Fruit fly (Drosophila melanogaster) whole organism, embryonic: ENCODE data around the gene CG14655.

Experiments used
- Bgb ChIP-seq: fragments of 200-800 bp; sonication (Bioruptor generic); IDR thresholded peaks from 2 replicates; pipeline ENCODE4 v1.3.6; 2022; ENCODE audit warnings: missing biosample characterization, missing genetic modification characterization; ENCODE audit not compliant: partially characterized antibody
- CG1024 ChIP-seq: fragments of 200-800 bp; sonication (Bioruptor generic); IDR thresholded peaks from 2 replicates; pipeline ENCODE4 v1.3.6; 2022; ENCODE audit warnings: missing biosample characterization, missing genetic modification characterization
- CG10979 ChIP-seq: fragments of 200-800 bp; sonication (Bioruptor generic); optimal IDR thresholded peaks from 2 replicates; lab custom pipeline; 2018; ENCODE audit warnings: missing biosample characterization, mild to moderate bottlenecking, missing genetic modification characterization, moderate library complexity
- CG11456 ChIP-seq: fragments of 200-800 bp; sonication (Bioruptor generic); IDR thresholded peaks from 3 replicates; pipeline ENCODE4 v1.3.6; 2022; ENCODE audit warnings: missing biosample characterization, missing genetic modification characterization
- CG12391 ChIP-seq: fragments of 200-800 bp; sonication (Bioruptor generic); optimal IDR thresholded peaks from 3 replicates; lab custom pipeline; 2018; ENCODE audit warnings: missing biosample characterization, mild to moderate bottlenecking, missing genetic modification characterization, moderate library complexity
- CG30431 ChIP-seq: fragments of 200-800 bp; sonication (Bioruptor generic); optimal IDR thresholded peaks from 2 replicates; lab custom pipeline; 2017; ENCODE audit warnings: missing biosample characterization, missing genetic modification characterization
- CG7357 ChIP-seq: fragments of 200-800 bp; sonication (Bioruptor generic); IDR thresholded peaks from 3 replicates; pipeline ENCODE4 v1.3.6; 2022; ENCODE audit warnings: missing biosample characterization, missing genetic modification characterization
- Dek ChIP-seq: fragments of 200-800 bp; sonication (Bioruptor generic); optimal IDR thresholded peaks from 3 replicates; lab custom pipeline; 2019; ENCODE audit warnings: missing biosample characterization, mild to moderate bottlenecking, missing genetic modification characterization, moderate library complexity
- Gug ChIP-seq: fragments of 200-800 bp; sonication (Bioruptor generic); IDR thresholded peaks from 4 replicates; pipeline ENCODE4 v1.3.6; 2022; ENCODE audit warnings: missing biosample characterization, missing genetic modification characterization
- Med ChIP-seq: fragments of 200-800 bp; sonication (Bioruptor generic); peaks from one replicate; lab custom pipeline; 2016; ENCODE audit warnings: missing biosample characterization, missing genetic modification characterization, mild to moderate bottlenecking, inconsistent platforms, moderate library complexity
- Sin3A ChIP-seq: fragments of >200 bp; optimal IDR thresholded peaks from 2 replicates; lab custom pipeline; 2018
- exex ChIP-seq: fragments of 200-800 bp; sonication (Bioruptor generic); optimal IDR thresholded peaks from 4 replicates; lab custom pipeline; 2018; ENCODE audit warnings: missing biosample characterization, mild to moderate bottlenecking, missing genetic modification characterization, moderate library complexity
- ftz-f1 ChIP-seq: fragments of 200-800 bp; sonication (Bioruptor generic); optimal IDR thresholded peaks from 2 replicates; lab custom pipeline; 2016; ENCODE audit warnings: missing biosample characterization, missing genetic modification characterization
- z ChIP-seq: fragments of 200-800 bp; sonication (Bioruptor generic); IDR thresholded peaks from 3 replicates; pipeline ENCODE4 v1.3.6; 2022; ENCODE audit warnings: missing biosample characterization, missing genetic modification characterization

dm6 chr3R:4745544-4745943, 34.6 kb downstream of the CG14655 start:
- TF ChIP-seq exex (tag; lab: Kevin White, UChicago) (no peak), CG12391 (tag; lab: Kevin White, UChicago) (no peak), CG30431 (GFP tag; lab: Kevin White, UChicago) (no peak), z (GFP tag; lab: Robert Waterston, UW) (no peak), Bgb (GFP tag; lab: Robert Waterston, UW) (no peak), CG1024 (no peak), ftz-f1 (GFP tag; lab: Kevin White, UChicago) (no peak), CG10979 (tag; lab: Kevin White, UChicago) (no peak), CG7357 (GFP tag; lab: Robert Waterston, UW) (no peak), Sin3A (lab: Kevin White, UChicago) (no peak), Med (GFP tag; lab: Kevin White, UChicago) (no peak), Gug (GFP tag; lab: Robert Waterston, UW) (no peak), CG11456 (no peak), Dek (no peak)
